Worm (Caenorhabditis elegans) whole organism, L1 larva: ENCODE data around the gene F08F8.6.

Experiments used
- C04F5.9 ChIP-seq: sonication (generic microtip); optimal IDR thresholded peaks from 2 replicates; lab custom pipeline; 2016; ENCODE audit warnings: missing genetic modification characterization, missing compliant biosample characterization
- C16A3.4 ChIP-seq: fragments of 150-350 bp; optimal IDR thresholded peaks from 2 replicates; lab custom pipeline; 2014; ENCODE audit warnings: missing biosample characterization, missing genetic modification characterization
- C34B4.2 ChIP-seq: sonication (generic microtip); optimal IDR thresholded peaks from 2 replicates; lab custom pipeline; 2017; ENCODE audit warnings: mild to moderate bottlenecking, missing genetic modification characterization, missing compliant biosample characterization
- F16B12.6 ChIP-seq: fragments of 150-350 bp; optimal IDR thresholded peaks from 2 replicates; lab custom pipeline; 2014; ENCODE audit warnings: missing biosample characterization, missing genetic modification characterization
- aha-1 ChIP-seq: fragments of 150-350 bp; optimal IDR thresholded peaks from 2 replicates; lab custom pipeline; 2014; ENCODE audit warnings: missing biosample characterization, missing genetic modification characterization
- aly-2 ChIP-seq: fragments of 150-350 bp; optimal IDR thresholded peaks from 2 replicates; lab custom pipeline; 2014; ENCODE audit warnings: missing biosample characterization, missing genetic modification characterization
- ama-1 ChIP-seq: fragments of 150-350 bp; optimal IDR thresholded peaks from 2 replicates; lab custom pipeline; 2014
- blmp-1 ChIP-seq: fragments of 150-350 bp; optimal IDR thresholded peaks from 2 replicates; lab custom pipeline; 2014; ENCODE audit warnings: missing biosample characterization, missing genetic modification characterization
- ceh-90 ChIP-seq: sonication (generic microtip); optimal IDR thresholded peaks from 2 replicates; lab custom pipeline; 2016; ENCODE audit warnings: missing genetic modification characterization, missing compliant biosample characterization
- dpl-1 ChIP-seq, 3 experiments: fragments of 150-350 bp in 2 of 3; sonication (generic microtip) in 1 of 3; optimal IDR thresholded peaks; 2 replicates each; lab custom pipeline; 2014 to 2017; ENCODE audit warnings: missing biosample characterization in 3 of 3, missing genetic modification characterization in 3 of 3, missing genetic modification reagents in 3 of 3
- efl-1 ChIP-seq, 4 experiments: fragments of 150-350 bp; optimal IDR thresholded peaks in 3 of 4; peaks in 1 of 4; 1 replicate in 1 of 4; 2 replicates in 3 of 4; lab custom pipeline; 2014; ENCODE audit warnings: missing biosample characterization in 2 of 4, missing genetic modification characterization in 2 of 4, missing genetic modification reagents in 2 of 4
- egl-13 ChIP-seq: sonication (generic microtip); optimal IDR thresholded peaks from 2 replicates; lab custom pipeline; 2016; ENCODE audit warnings: missing genotype, missing genetic modification reagents, missing genetic modification characterization, missing compliant biosample characterization
- egl-27 ChIP-seq, 2 experiments: fragments of 150-350 bp in 1 of 2; sonication (generic microtip); optimal IDR thresholded peaks; 3 replicates each; lab custom pipeline; 2017 to 2018; ENCODE audit warnings: missing biosample characterization in 2 of 2, missing genetic modification characterization in 2 of 2, missing genetic modification reagents in 2 of 2
- fkh-10 ChIP-seq: sonication (generic microtip); optimal IDR thresholded peaks from 2 replicates; lab custom pipeline; 2017; ENCODE audit warnings: missing biosample characterization, missing genetic modification reagents, missing genetic modification characterization
- isw-1 ChIP-seq: fragments of 200-800 bp; sonication (Bioruptor generic); IDR thresholded peaks from 2 replicates; pipeline ENCODE4 v1.3.6; 2022; ENCODE audit warnings: missing genetic modification characterization, missing compliant biosample characterization
- jun-1 ChIP-seq: fragments of 150-350 bp; optimal IDR thresholded peaks from 2 replicates; lab custom pipeline; 2014; ENCODE audit warnings: missing biosample characterization, missing genetic modification reagents, missing genetic modification characterization
- lin-35 ChIP-seq, 2 experiments: fragments of 150-350 bp; optimal IDR thresholded peaks; 2 replicates each; lab custom pipeline; 2014; ENCODE audit warnings: missing biosample characterization in 2 of 2, missing genetic modification characterization in 2 of 2, missing genetic modification reagents in 2 of 2
- lsy-2 ChIP-seq, 2 experiments: fragments of 150-350 bp; optimal IDR thresholded peaks; 2 replicates each; lab custom pipeline; 2014; ENCODE audit warnings: missing biosample characterization in 2 of 2, missing genetic modification characterization in 2 of 2
- mdl-1 ChIP-seq, 2 experiments: fragments of 150-350 bp; optimal IDR thresholded peaks; 2 replicates each; lab custom pipeline; 2014 to 2017; ENCODE audit warnings: missing biosample characterization in 2 of 2, missing genetic modification characterization in 2 of 2, inconsistent platforms in 1 of 2
- mef-2 ChIP-seq: fragments of 150-350 bp; optimal IDR thresholded peaks from 2 replicates; lab custom pipeline; 2014; ENCODE audit warnings: missing biosample characterization, missing genetic modification characterization
- mep-1 ChIP-seq: fragments of 150-350 bp; optimal IDR thresholded peaks from 2 replicates; lab custom pipeline; 2014; ENCODE audit warnings: missing biosample characterization, missing genetic modification characterization
- nhr-11 ChIP-seq: fragments of 150-350 bp; optimal IDR thresholded peaks from 2 replicates; lab custom pipeline; 2014; ENCODE audit warnings: missing biosample characterization, missing genetic modification characterization
- nhr-12 ChIP-seq: sonication (generic microtip); optimal IDR thresholded peaks from 2 replicates; lab custom pipeline; 2017; ENCODE audit warnings: missing biosample characterization, missing genetic modification characterization
- nhr-19 ChIP-seq: fragments of 200-800 bp; sonication (Bioruptor generic); conservative IDR thresholded peaks from 2 replicates; pipeline ENCODE4 v1.3.6; 2022; ENCODE audit warnings: missing genetic modification characterization, missing compliant biosample characterization
- nhr-76 ChIP-seq: sonication (generic microtip); optimal IDR thresholded peaks from 2 replicates; lab custom pipeline; 2017; ENCODE audit warnings: missing biosample characterization, missing genetic modification characterization
- nhr-90 ChIP-seq: sonication (generic microtip); optimal IDR thresholded peaks from 2 replicates; lab custom pipeline; 2016; ENCODE audit warnings: mild to moderate bottlenecking, missing genetic modification characterization, missing compliant biosample characterization; ENCODE audit not compliant: poor library complexity
- pag-3 ChIP-seq: sonication (generic microtip); optimal IDR thresholded peaks from 2 replicates; lab custom pipeline; 2017; ENCODE audit warnings: missing genetic modification characterization, mild to moderate bottlenecking, missing compliant biosample characterization, antibody characterized with exemption, borderline replicate concordance; ENCODE audit not compliant: insufficient read depth
- pax-3 ChIP-seq: fragments of 200-800 bp; sonication (Bioruptor generic); optimal IDR thresholded peaks from 2 replicates; lab custom pipeline; 2018; ENCODE audit warnings: mild to moderate bottlenecking, missing genetic modification characterization, moderate library complexity, missing compliant biosample characterization
- pqm-1 ChIP-seq: sonication (generic microtip); optimal IDR thresholded peaks from 3 replicates; lab custom pipeline; 2017; ENCODE audit warnings: missing biosample characterization, missing genetic modification characterization
- rnt-1 ChIP-seq: sonication (generic microtip); optimal IDR thresholded peaks from 2 replicates; lab custom pipeline; 2016; ENCODE audit warnings: mild to moderate bottlenecking, missing genetic modification characterization, moderate library complexity, missing compliant biosample characterization
- skn-1 ChIP-seq: fragments of 150-350 bp; optimal IDR thresholded peaks from 2 replicates; lab custom pipeline; 2014; ENCODE audit warnings: missing biosample characterization, missing genetic modification characterization
- snpc-4 ChIP-seq: fragments of 150-350 bp; optimal IDR thresholded peaks from 2 replicates; lab custom pipeline; 2014; ENCODE audit warnings: missing biosample characterization, missing genetic modification characterization
- sox-4 ChIP-seq: sonication (generic microtip); optimal IDR thresholded peaks from 2 replicates; lab custom pipeline; 2016; ENCODE audit warnings: missing genetic modification characterization, missing compliant biosample characterization
- unc-130 ChIP-seq: fragments of 150-350 bp; optimal IDR thresholded peaks from 2 replicates; lab custom pipeline; 2017; ENCODE audit warnings: missing biosample characterization, missing genetic modification characterization, inconsistent platforms
- unc-62 ChIP-seq: fragments of 150-350 bp; optimal IDR thresholded peaks from 2 replicates; lab custom pipeline; 2014; ENCODE audit warnings: missing biosample characterization, missing genetic modification reagents, missing genetic modification characterization
- unc-86 ChIP-seq: sonication (generic microtip); optimal IDR thresholded peaks from 2 replicates; lab custom pipeline; 2016; ENCODE audit warnings: missing genetic modification characterization, missing compliant biosample characterization
- vab-15 ChIP-seq: sonication (generic microtip); optimal IDR thresholded peaks from 2 replicates; lab custom pipeline; 2017; ENCODE audit warnings: missing genotype, mild to moderate bottlenecking, missing genetic modification characterization, missing compliant biosample characterization
- zag-1 ChIP-seq: fragments of 150-350 bp; optimal IDR thresholded peaks from 2 replicates; lab custom pipeline; 2014; ENCODE audit warnings: missing biosample characterization, missing genetic modification characterization
- zip-4 ChIP-seq: fragments of 200-800 bp; sonication (Bioruptor generic); optimal IDR thresholded peaks from 2 replicates; lab custom pipeline; 2018; ENCODE audit warnings: mild to moderate bottlenecking, missing genetic modification characterization, moderate library complexity, missing compliant biosample characterization
- ztf-11 ChIP-seq, 2 experiments: sonication (generic microtip); optimal IDR thresholded peaks; 2 replicates each; lab custom pipeline; 2016 to 2017; ENCODE audit warnings: missing genetic modification characterization in 2 of 2, missing biosample characterization in 1 of 2, missing compliant biosample characterization in 1 of 2
- ztf-4 ChIP-seq: fragments of 150-350 bp; optimal IDR thresholded peaks from 2 replicates; lab custom pipeline; 2014; ENCODE audit warnings: missing biosample characterization, missing genetic modification characterization

F08F8.6 gene

DNA sequence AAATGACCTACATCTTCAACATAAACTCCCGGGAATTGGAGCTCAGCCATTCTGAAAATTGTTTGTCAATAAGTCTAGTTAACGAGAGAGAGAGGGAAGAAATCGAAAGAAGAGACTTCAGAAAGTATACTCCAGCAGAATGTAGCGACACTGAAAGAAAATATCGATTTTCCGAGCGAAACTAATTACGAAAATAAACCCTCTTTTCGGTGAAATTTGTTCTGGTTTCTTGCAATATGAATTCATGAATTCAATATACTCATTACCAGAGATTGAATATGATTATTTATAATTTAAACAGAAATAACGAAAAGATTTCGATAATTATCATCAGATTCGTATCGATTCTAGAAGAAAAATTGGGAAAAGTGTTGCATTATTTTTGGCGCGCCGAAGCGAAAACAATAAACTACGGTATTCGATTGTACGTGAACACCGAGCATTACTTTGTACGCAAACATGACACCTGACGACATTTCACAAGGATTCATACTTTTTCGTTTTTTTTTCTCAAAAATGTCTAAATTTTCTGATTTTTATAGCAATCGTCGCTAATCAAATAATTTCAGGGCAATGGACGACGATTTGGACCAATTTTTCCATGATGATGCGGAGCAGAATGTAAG, 38.2 kb downstream of the F08F8.6 start, which contains the start of the genes hmg-4 and T20B12.3 (continued):
- no peak for TF ChIP-seq ceh-90 (tag; lab: Kevin White, UChicago)
- TF ChIP-seq lsy-2 (tag; optimal IDR thresholded peaks at IDR 0.05; lab: Kevin White, UChicago) = peak; percentile 93 to 98
- TF ChIP-seq dpl-1 (GFP tag; optimal IDR thresholded peaks at IDR 0.05; lab: Kevin White, UChicago) = peak; percentile 23 to 75 (median 68)
- no peak for TF ChIP-seq ama-1 (lab: Kevin White, UChicago)
- TF ChIP-seq ztf-11 (tag; optimal IDR thresholded peaks at IDR 0.05; lab: Kevin White, UChicago) = no peak
- peak; percentile 61 to 65 for TF ChIP-seq efl-1 (optimal IDR thresholded peaks at IDR 0.05; lab: Kevin White, UChicago)
- peak; percentile 51 to 95 for TF ChIP-seq efl-1 (GFP tag; optimal IDR thresholded peaks at IDR 0.05 in 1 of 2; lab: Kevin White, UChicago)
- TF ChIP-seq unc-86 = no peak
- TF ChIP-seq egl-27 (tag; optimal IDR thresholded peaks at IDR 0.05; lab: Kevin White, UChicago) = no peak
- no peak for TF ChIP-seq pax-3 (tag; lab: Kevin White, UChicago)
- no peak for TF ChIP-seq sox-4 (tag; lab: Kevin White, UChicago)
- peak; percentile 46 for TF ChIP-seq C16A3.4
- no peak for TF ChIP-seq skn-1
- no peak for TF ChIP-seq snpc-4 (tag; lab: Kevin White, UChicago)
- TF ChIP-seq fkh-10 (GFP tag; lab: Kevin White, UChicago) = peak; percentile 9
- no peak for TF ChIP-seq pqm-1 (tag; lab: Kevin White, UChicago)
- no peak for TF ChIP-seq ztf-4 (tag; lab: Kevin White, UChicago)
- TF ChIP-seq nhr-90 (tag; lab: Kevin White, UChicago) = no peak
- no peak for TF ChIP-seq vab-15 (tag; lab: Kevin White, UChicago)
- TF ChIP-seq nhr-11 (tag; lab: Kevin White, UChicago) = no peak
- TF ChIP-seq zip-4 = no peak
- TF ChIP-seq unc-62 (GFP tag; lab: Kevin White, UChicago) = no peak
- TF ChIP-seq unc-130 (tag; lab: Kevin White, UChicago) = no peak
- no peak for TF ChIP-seq isw-1 (GFP tag; lab: Robert Waterston, UW)
- TF ChIP-seq blmp-1 (tag; lab: Kevin White, UChicago) = peak; percentile 51
- TF ChIP-seq mef-2 (tag; lab: Kevin White, UChicago) = no peak
- TF ChIP-seq nhr-12 = no peak
- no peak for TF ChIP-seq C34B4.2 (tag; lab: Kevin White, UChicago)
- TF ChIP-seq nhr-19 (GFP tag; lab: Robert Waterston, UW) = no peak; the same call in 1 of the 2 replicates
- peak; percentile 44 for TF ChIP-seq mep-1 (tag; lab: Kevin White, UChicago)
- TF ChIP-seq C04F5.9 (tag; lab: Kevin White, UChicago) = no peak
- TF ChIP-seq mdl-1 (tag; optimal IDR thresholded peaks at IDR 0.05; lab: Kevin White, UChicago) = peak in 1 of 2 experiments; percentile 41
- no peak for TF ChIP-seq zag-1

ce11 chrIII:7383733-7384132, 40.2 kb downstream of the F08F8.6 start, which contains the start of gene tbp-1:
Gene tbp-1, plus strand, starts transcription at chrIII:7384033.
- TF ChIP-seq F16B12.6 (no peak), lin-35 (GFP tag; optimal IDR thresholded peaks at IDR 0.05; lab: Kevin White, UChicago) (no peak), jun-1 (tag; lab: Kevin White, UChicago) (no peak), ama-1 (lab: Kevin White, UChicago) (no peak), isw-1 (GFP tag; lab: Robert Waterston, UW) (no peak), ztf-11 (tag; optimal IDR thresholded peaks at IDR 0.05; lab: Kevin White, UChicago) (no peak), efl-1 (optimal IDR thresholded peaks at IDR 0.05; lab: Kevin White, UChicago) (no peak), efl-1 (GFP tag; optimal IDR thresholded peaks at IDR 0.05 in 1 of 2; lab: Kevin White, UChicago) (no peak), nhr-76 (no peak), aly-2 (no peak), pag-3 (no peak), mef-2 (tag; lab: Kevin White, UChicago) (no peak), rnt-1 (no peak), egl-13 (no peak), aha-1 (tag; lab: Kevin White, UChicago) (no peak), snpc-4 (tag; lab: Kevin White, UChicago) (no peak), fkh-10 (GFP tag; lab: Kevin White, UChicago) (no peak)
- TF ChIP-seq, all 84 proteins: peak for 0
